Fruit fly (Drosophila melanogaster): Measurements from ENCODE around the gene Non2.
A peak's percentile ranks its signal among the peaks of the same experiment; 100 is the strongest.

Gene Non2

DNA sequence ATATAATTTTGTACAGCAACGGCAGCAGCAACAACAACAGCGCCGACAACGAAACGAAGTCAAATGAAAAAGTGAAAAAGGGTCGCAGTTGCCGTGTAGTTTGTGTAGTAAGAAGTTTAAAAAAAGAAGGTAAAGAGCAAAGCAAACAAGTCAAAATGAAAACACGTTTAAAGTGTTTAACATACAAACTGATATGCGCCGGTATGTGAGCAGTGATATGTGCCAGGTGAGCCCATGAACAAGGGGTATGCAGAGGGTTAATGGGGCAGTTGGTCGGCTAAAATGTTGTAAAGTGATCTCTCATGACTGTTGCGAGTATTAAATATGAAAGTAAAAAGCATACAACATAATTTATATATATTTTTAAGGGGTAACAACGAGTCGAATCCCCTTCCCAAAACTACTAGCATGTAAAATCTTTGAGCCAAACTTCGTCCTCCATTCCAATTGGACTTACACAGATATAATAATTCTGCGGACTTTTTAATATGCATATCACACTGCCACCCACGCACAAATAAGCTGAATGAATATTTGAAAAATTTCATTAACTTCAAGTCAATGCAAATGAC is 39.2 kb downstream of the Non2 start (continued):
- no peak for TF ChIP-seq fu2 (GFP tag; optimal IDR thresholded peaks at IDR 0.05)
- TF ChIP-seq pzg (GFP tag; optimal IDR thresholded peaks at IDR 0.05), result no peak
- TF ChIP-seq CG7271 (tag; optimal IDR thresholded peaks at IDR 0.05), result no peak
- no peak for TF ChIP-seq her (GFP tag; optimal IDR thresholded peaks at IDR 0.05)
- TF ChIP-seq CG11560 (tag; IDR thresholded peaks at IDR 0.05), result no peak
- TF ChIP-seq lmd (GFP tag; IDR thresholded peaks at IDR 0.05), result peak; percentile 92
- peak; percentile 54; the same call in 1 of the 2 replicates for TF ChIP-seq wor (GFP tag; IDR thresholded peaks at IDR 0.05)
- TF ChIP-seq Abd-B (GFP tag; optimal IDR thresholded peaks at IDR 0.05), result no peak
- TF ChIP-seq CG16779 (GFP tag; IDR thresholded peaks at IDR 0.05), result peak; percentile 87
- no peak for TF ChIP-seq sqz (GFP tag; optimal IDR thresholded peaks at IDR 0.05)
- TF ChIP-seq NC2β (GFP tag; optimal IDR thresholded peaks at IDR 0.05), result no peak
- TF ChIP-seq dpn (GFP tag; optimal IDR thresholded peaks at IDR 0.05), result peak; percentile 25 to 35
- no peak for TF ChIP-seq eve (GFP tag; optimal IDR thresholded peaks at IDR 0.05)
- 0 out of 4 replicates have a peak, but pooled peaks have one; percentile 39 for TF ChIP-seq chinmo (GFP tag; IDR thresholded peaks at IDR 0.05; ENCODE audit: partially characterized antibody)
- no peak for TF ChIP-seq CG9876 (GFP tag; optimal IDR thresholded peaks at IDR 0.05)
- peak; percentile 58 for TF ChIP-seq nau (GFP tag; optimal IDR thresholded peaks at IDR 0.05)
- TF ChIP-seq Oaz (GFP tag; IDR thresholded peaks at IDR 0.05), result no peak
- peak; percentile 42; the same call in 1 of the 2 replicates for TF ChIP-seq seq (GFP tag; IDR thresholded peaks at IDR 0.05)
- TF ChIP-seq CG1602 (GFP tag; optimal IDR thresholded peaks at IDR 0.05), result no peak
- TF ChIP-seq stc (GFP tag; IDR thresholded peaks at IDR 0.05), result peak; percentile 80
- 0 out of 3 replicates have a peak, but pooled peaks have one; percentile 44 for TF ChIP-seq z (GFP tag; IDR thresholded peaks at IDR 0.05)
- peak; percentile 73 for TF ChIP-seq CG18599 (GFP tag; optimal IDR thresholded peaks at IDR 0.05)
- no peak for TF ChIP-seq Adf1 (GFP tag; IDR thresholded peaks at IDR 0.05)
- peak; percentile 86 for TF ChIP-seq CG14014 (GFP tag; IDR thresholded peaks at IDR 0.05)
- TF ChIP-seq CG14860 (GFP tag; IDR thresholded peaks at IDR 0.05; ENCODE audit: partially characterized antibody), result no peak
- TF ChIP-seq pita (GFP tag; optimal IDR thresholded peaks at IDR 0.05), result no peak
- no peak for TF ChIP-seq Dp (GFP tag; optimal IDR thresholded peaks at IDR 0.05)
- peak; percentile 65; the same call in 1 of the 2 replicates for TF ChIP-seq chm (GFP tag; IDR thresholded peaks at IDR 0.05)
- no peak for TF ChIP-seq br (optimal IDR thresholded peaks at IDR 0.05)
- no peak for TF ChIP-seq fd64A (GFP tag; optimal IDR thresholded peaks at IDR 0.05)
- peak; percentile 17 for TF ChIP-seq CG31365 (tag; optimal IDR thresholded peaks at IDR 0.05)
- TF ChIP-seq CG10654 (GFP tag; optimal IDR thresholded peaks at IDR 0.05), result peak; percentile 59
- no peak for TF ChIP-seq Mes4 (GFP tag; optimal IDR thresholded peaks at IDR 0.05)
- no peak; the same call in 1 of the 2 replicates for TF ChIP-seq Gsc (GFP tag; IDR thresholded peaks at IDR 0.05)
- TF ChIP-seq wek (GFP tag; optimal IDR thresholded peaks at IDR 0.05), result no peak
- peak; percentile 25 for TF ChIP-seq CG8359 (GFP tag; optimal IDR thresholded peaks at IDR 0.05; ENCODE audit: borderline replicate concordance)
- TF ChIP-seq Meics (GFP tag; optimal IDR thresholded peaks at IDR 0.05), result peak; percentile 65
- TF ChIP-seq Antp (GFP tag; optimal IDR thresholded peaks at IDR 0.05), result peak; percentile 31
- peak; percentile 22 for TF ChIP-seq CG17186 (GFP tag; optimal IDR thresholded peaks at IDR 0.05)
- TF ChIP-seq CG18476 (GFP tag; optimal IDR thresholded peaks at IDR 0.05), result peak; percentile 40
- TF ChIP-seq CG5245 (GFP tag; optimal IDR thresholded peaks at IDR 0.05), result peak; percentile 75
- peak; percentile 51 for TF ChIP-seq CG6254 (GFP tag; optimal IDR thresholded peaks at IDR 0.05)
- TF ChIP-seq CG13775 (GFP tag; optimal IDR thresholded peaks at IDR 0.05), result no peak
- TF ChIP-seq Blimp-1 (GFP tag; optimal IDR thresholded peaks at IDR 0.05), result peak; percentile 72
- no peak for TF ChIP-seq fd3F (GFP tag; optimal IDR thresholded peaks at IDR 0.05)
- peak; percentile 14 for TF ChIP-seq CG15011 (GFP tag; optimal IDR thresholded peaks at IDR 0.05)
- peak; percentile 34 for TF ChIP-seq CG6654 (GFP tag; optimal IDR thresholded peaks at IDR 0.05)
- TF ChIP-seq CG11085 (GFP tag; IDR thresholded peaks at IDR 0.05), result peak; percentile 60
- no peak for TF ChIP-seq CG6683 (GFP tag; optimal IDR thresholded peaks at IDR 0.05)
- TF ChIP-seq bbx (GFP tag; IDR thresholded peaks at IDR 0.05; ENCODE audit: partially characterized antibody), result no peak

Measured in whole organism, embryonic.